Fruit fly (Drosophila melanogaster) whole organism, embryonic: Measurements from ENCODE around the gene alphaTub84B.

ENCODE experiments used
- Adf1 ChIP-seq: fragments of 200-800 bp; sonication (Bioruptor generic); IDR thresholded peaks from 2 replicates; pipeline ENCODE4 v1.3.6; 2022; ENCODE audit warnings: missing biosample characterization, missing genetic modification characterization
- BEAF-32 ChIP-seq: fragments of 200-800 bp; sonication (Bioruptor generic); optimal IDR thresholded peaks from 3 replicates; lab custom pipeline; 2017; ENCODE audit warnings: missing biosample characterization, missing genetic modification characterization, mild to moderate bottlenecking, moderate library complexity, missing genetic modification reagents
- CG10543 ChIP-seq: fragments of 200-800 bp; sonication (Bioruptor generic); optimal IDR thresholded peaks from 3 replicates; lab custom pipeline; 2017; ENCODE audit warnings: missing biosample characterization, mild to moderate bottlenecking, missing genetic modification characterization, moderate library complexity
- CG11093 ChIP-seq: fragments of 200-800 bp; sonication (Bioruptor generic); IDR thresholded peaks from 3 replicates; pipeline ENCODE4 v1.3.6; 2022; ENCODE audit warnings: missing biosample characterization, missing genetic modification characterization
- CG11456 ChIP-seq: fragments of 200-800 bp; sonication (Bioruptor generic); IDR thresholded peaks from 3 replicates; pipeline ENCODE4 v1.3.6; 2022; ENCODE audit warnings: missing biosample characterization, missing genetic modification characterization
- CG12299 ChIP-seq: fragments of 200-800 bp; sonication (Bioruptor generic); optimal IDR thresholded peaks from 2 replicates; lab custom pipeline; 2018; ENCODE audit warnings: missing biosample characterization, mild to moderate bottlenecking, missing genetic modification characterization
- CG12659 ChIP-seq: fragments of 200-800 bp; sonication (Bioruptor generic); optimal IDR thresholded peaks from 3 replicates; lab custom pipeline; 2017; ENCODE audit warnings: mild to moderate bottlenecking, missing biosample characterization, missing genetic modification reagents, missing genetic modification characterization
- CG12942 ChIP-seq: fragments of 200-800 bp; sonication (Bioruptor generic); optimal IDR thresholded peaks from 3 replicates; lab custom pipeline; 2016; ENCODE audit warnings: missing biosample characterization, missing genetic modification characterization
- CG13775 ChIP-seq: fragments of 200-800 bp; sonication (Bioruptor generic); optimal IDR thresholded peaks from 3 replicates; lab custom pipeline; 2017; ENCODE audit warnings: missing biosample characterization, mild to moderate bottlenecking, missing genetic modification characterization
- CG15011 ChIP-seq: fragments of 200-800 bp; sonication (Bioruptor generic); optimal IDR thresholded peaks from 3 replicates; lab custom pipeline; 2018; ENCODE audit warnings: missing biosample characterization, mild to moderate bottlenecking, missing genetic modification characterization
- CG15696 ChIP-seq: fragments of 200-800 bp; sonication (Bioruptor generic); optimal IDR thresholded peaks from 2 replicates; lab custom pipeline; 2019; ENCODE audit warnings: missing biosample characterization, mild to moderate bottlenecking, missing genetic modification characterization, moderate library complexity
- CG17361 ChIP-seq: fragments of 200-800 bp; sonication (Bioruptor generic); IDR thresholded peaks from 3 replicates; pipeline ENCODE4 v1.3.6; 2022; ENCODE audit warnings: missing biosample characterization, missing genetic modification characterization
- CG17802 ChIP-seq: fragments of 200-800 bp; sonication (Bioruptor generic); optimal IDR thresholded peaks from 2 replicates; lab custom pipeline; 2018; ENCODE audit warnings: missing biosample characterization, mild to moderate bottlenecking, missing genetic modification characterization, moderate library complexity
- CG17912 ChIP-seq: fragments of 200-800 bp; sonication (Bioruptor generic); optimal IDR thresholded peaks from 2 replicates; lab custom pipeline; 2018; ENCODE audit warnings: missing biosample characterization, mild to moderate bottlenecking, missing genetic modification characterization
- CG1832 ChIP-seq: fragments of 200-800 bp; sonication (Bioruptor generic); optimal IDR thresholded peaks from 2 replicates; lab custom pipeline; 2017; ENCODE audit warnings: missing biosample characterization, mild to moderate bottlenecking, missing genetic modification characterization, inconsistent platforms
- CG18764 ChIP-seq: fragments of 200-800 bp; sonication (Bioruptor generic); optimal IDR thresholded peaks from 3 replicates; lab custom pipeline; 2016; ENCODE audit warnings: missing biosample characterization, missing genetic modification characterization
- CG2199 ChIP-seq: fragments of 200-800 bp; sonication (Bioruptor generic); IDR thresholded peaks from 3 replicates; pipeline ENCODE4 v1.3.6; 2022; ENCODE audit warnings: missing biosample characterization, missing genetic modification characterization
- CG2875 ChIP-seq: fragments of 200-800 bp; sonication (Bioruptor generic); optimal IDR thresholded peaks from 2 replicates; lab custom pipeline; 2017; ENCODE audit warnings: missing biosample characterization, mild to moderate bottlenecking, missing genetic modification characterization, missing genetic modification reagents
- CG32532 ChIP-seq: fragments of 200-800 bp; sonication (Bioruptor generic); IDR thresholded peaks from 2 replicates; pipeline ENCODE4 v1.3.6; 2022; ENCODE audit warnings: missing biosample characterization, missing genetic modification characterization
- CG3726 ChIP-seq: fragments of 200-800 bp; sonication (Bioruptor generic); IDR thresholded peaks from 3 replicates; pipeline ENCODE4, ENCODE4 v1.3.6; 2022; ENCODE audit warnings: missing biosample characterization, missing genetic modification characterization
- CG4360 ChIP-seq: fragments of 200-800 bp; sonication (Bioruptor generic); IDR thresholded peaks from 2 replicates; pipeline ENCODE4 v1.3.6; 2022; ENCODE audit warnings: missing biosample characterization, missing genetic modification characterization
- CG6791 ChIP-seq: fragments of 200-800 bp; sonication (Bioruptor generic); IDR thresholded peaks from 3 replicates; pipeline ENCODE4 v1.3.6; 2022; ENCODE audit warnings: missing biosample characterization, missing genetic modification characterization; ENCODE audit not compliant: partially characterized antibody
- CG8765 ChIP-seq: fragments of 200-800 bp; sonication (Bioruptor generic); IDR thresholded peaks from 2 replicates; pipeline ENCODE4 v1.3.6; 2022; ENCODE audit warnings: missing biosample characterization, missing genetic modification characterization
- CG9817 ChIP-seq: fragments of 200-800 bp; sonication (Bioruptor generic); optimal IDR thresholded peaks from 2 replicates; lab custom pipeline; 2018; ENCODE audit warnings: missing biosample characterization, mild to moderate bottlenecking, missing genetic modification characterization, moderate library complexity
- Dll ChIP-seq: fragments of 200-800 bp; sonication (Bioruptor generic); IDR thresholded peaks from 4 replicates; pipeline ENCODE4 v1.3.6; 2022; ENCODE audit warnings: missing biosample characterization, missing genetic modification characterization; ENCODE audit not compliant: partially characterized antibody
- Fer1 ChIP-seq: fragments of 200-800 bp; sonication (Bioruptor generic); optimal IDR thresholded peaks from 2 replicates; lab custom pipeline; 2017; ENCODE audit warnings: missing biosample characterization, mild to moderate bottlenecking, missing genetic modification characterization
- HLH4C ChIP-seq: fragments of 200-800 bp; sonication (Bioruptor generic); IDR thresholded peaks from 3 replicates; pipeline ENCODE4 v1.3.6; 2022; ENCODE audit warnings: missing biosample characterization, missing genetic modification characterization; ENCODE audit not compliant: partially characterized antibody
- HmgZ ChIP-seq: fragments of 200-800 bp; sonication (Bioruptor generic); optimal IDR thresholded peaks from 2 replicates; lab custom pipeline; 2018; ENCODE audit warnings: missing biosample characterization, mild to moderate bottlenecking, missing genetic modification characterization
- Lhr ChIP-seq: fragments of 200-800 bp; sonication (Bioruptor generic); optimal IDR thresholded peaks from 3 replicates; lab custom pipeline; 2017; ENCODE audit warnings: mild to moderate bottlenecking, missing biosample characterization, missing genetic modification reagents, missing genetic modification characterization
- Lpt ChIP-seq: fragments of >200 bp; optimal IDR thresholded peaks from 2 replicates; lab custom pipeline; 2018; ENCODE audit warnings: missing biosample characterization, missing genetic modification characterization
- MESR4 ChIP-seq: fragments of 200-800 bp; sonication (Bioruptor generic); optimal IDR thresholded peaks from 2 replicates; lab custom pipeline; 2018; ENCODE audit warnings: missing biosample characterization, mild to moderate bottlenecking, missing genetic modification characterization, moderate library complexity
- MTF-1 ChIP-seq: fragments of 200-800 bp; sonication (Bioruptor generic); optimal IDR thresholded peaks from 2 replicates; lab custom pipeline; 2018; ENCODE audit warnings: missing biosample characterization, mild to moderate bottlenecking, missing genetic modification characterization, borderline replicate concordance
- Mrtf ChIP-seq: fragments of 200-800 bp; sonication (Bioruptor generic); IDR thresholded peaks from 3 replicates; pipeline ENCODE4 v1.3.6; 2022; ENCODE audit warnings: missing biosample characterization, missing genetic modification characterization
- ash1 ChIP-seq: fragments of 200-800 bp; sonication (Bioruptor generic); optimal IDR thresholded peaks from 2 replicates; lab custom pipeline; 2018; ENCODE audit warnings: missing biosample characterization, mild to moderate bottlenecking, missing genetic modification characterization
- bbx ChIP-seq: fragments of 200-800 bp; sonication (Bioruptor generic); IDR thresholded peaks from 2 replicates; pipeline ENCODE4 v1.3.6; 2022; ENCODE audit warnings: missing biosample characterization, missing genetic modification characterization; ENCODE audit not compliant: partially characterized antibody
- chm ChIP-seq: fragments of 200-800 bp; sonication (Bioruptor generic); IDR thresholded peaks from 2 replicates; pipeline ENCODE4 v1.3.6; 2022; ENCODE audit warnings: missing biosample characterization, missing genetic modification characterization
- ci ChIP-seq: fragments of 200-800 bp; sonication (Bioruptor generic); IDR thresholded peaks from 3 replicates; pipeline ENCODE4 v1.3.6; 2022; ENCODE audit warnings: missing biosample characterization, missing genetic modification characterization
- gcm2 ChIP-seq: fragments of 200-800 bp; sonication (Bioruptor generic); optimal IDR thresholded peaks from 2 replicates; lab custom pipeline; 2016; ENCODE audit warnings: missing biosample characterization, missing genetic modification characterization
- gfzf ChIP-seq: fragments of 200-800 bp; sonication (Bioruptor generic); optimal IDR thresholded peaks from 2 replicates; lab custom pipeline; 2016; ENCODE audit warnings: missing biosample characterization, mild to moderate bottlenecking, missing genetic modification characterization, moderate library complexity
- gsb ChIP-seq: fragments of 200-800 bp; sonication (Bioruptor generic); IDR thresholded peaks from 2 replicates; pipeline ENCODE4 v1.3.6; 2022; ENCODE audit warnings: missing biosample characterization, missing genetic modification characterization
- inv ChIP-seq: fragments of 200-800 bp; sonication (Bioruptor generic); IDR thresholded peaks from 2 replicates; pipeline ENCODE4 v1.3.6; 2022; ENCODE audit warnings: missing biosample characterization, missing genetic modification characterization; ENCODE audit not compliant: partially characterized antibody
- lab ChIP-seq: fragments of 200-800 bp; sonication (Bioruptor generic); optimal IDR thresholded peaks from 3 replicates; lab custom pipeline; 2017; ENCODE audit warnings: missing biosample characterization, missing genetic modification characterization, mild to moderate bottlenecking, moderate library complexity, missing genetic modification reagents
- mam ChIP-seq: fragments of 200-800 bp; sonication (Bioruptor generic); optimal IDR thresholded peaks from 3 replicates; lab custom pipeline; 2016; ENCODE audit warnings: missing biosample characterization, missing genetic modification characterization
- odd ChIP-seq: fragments of 200-800 bp; sonication (Bioruptor generic); optimal IDR thresholded peaks from 2 replicates; lab custom pipeline; 2017; ENCODE audit warnings: missing biosample characterization, mild to moderate bottlenecking, missing genetic modification characterization
- onecut ChIP-seq: fragments of 200-800 bp; sonication (Bioruptor generic); IDR thresholded peaks from 2 replicates; pipeline ENCODE4 v1.3.6; 2022; ENCODE audit warnings: missing biosample characterization, missing genetic modification characterization
- sim ChIP-seq: fragments of 200-800 bp; sonication (Bioruptor generic); IDR thresholded peaks from 2 replicates; pipeline ENCODE4 v1.3.6; 2022; ENCODE audit warnings: missing biosample characterization, missing genetic modification characterization
- ssp ChIP-seq: fragments of 200-800 bp; sonication (Bioruptor generic); IDR thresholded peaks from 2 replicates; pipeline ENCODE4 v1.3.6; 2022; ENCODE audit warnings: missing biosample characterization, missing genetic modification characterization
- toy ChIP-seq: fragments of 200-800 bp; sonication (Bioruptor generic); IDR thresholded peaks from 2 replicates; pipeline ENCODE4 v1.3.6; 2022; ENCODE audit warnings: missing biosample characterization, missing genetic modification characterization
- usp ChIP-seq: fragments of >200 bp; optimal IDR thresholded peaks from 2 replicates; lab custom pipeline; 2017; ENCODE audit warnings: missing biosample characterization, missing genetic modification characterization

Gene alphaTub84B

DNA sequence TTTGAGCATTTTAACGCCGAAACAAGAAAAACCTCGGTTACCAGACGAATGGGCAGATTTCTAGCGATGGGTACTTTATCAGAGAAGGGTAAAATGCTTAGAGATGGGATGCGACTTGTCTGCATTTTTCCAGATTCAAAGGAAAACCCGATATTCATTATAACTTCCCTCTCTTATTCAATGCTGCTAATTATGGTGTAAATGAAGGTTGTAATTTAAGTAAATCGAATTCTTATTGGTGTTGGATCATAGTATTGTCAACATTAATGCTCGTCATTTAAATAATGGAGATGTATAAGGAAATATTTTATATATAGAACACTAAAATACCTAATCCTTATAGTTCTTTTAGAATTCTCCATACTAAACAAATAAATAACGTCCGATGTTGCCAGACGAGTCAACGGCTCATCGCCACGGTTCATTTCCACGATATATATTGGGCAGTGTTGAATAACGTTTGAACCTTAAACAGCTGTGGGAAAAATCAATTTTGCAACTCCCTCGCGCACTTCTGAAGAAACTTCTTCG is 37.8 kb downstream of the alphaTub84B start, which contains the start of the genes Alh and CG10098 (continued):
- TF ChIP-seq CG4360 (GFP tag; lab: Robert Waterston, UW) (no peak), bbx (GFP tag; lab: Robert Waterston, UW) (peak; percentile 68), CG12299 (tag; lab: Kevin White, UChicago) (peak; percentile 56), Lpt (no peak), CG15011 (GFP tag; lab: Kevin White, UChicago) (peak; percentile 60), gsb (GFP tag; lab: Robert Waterston, UW) (no peak; the same call in 1 of the 2 replicates), CG3726 (peak; percentile 69; the same call in 2 of the 3 replicates), sim (no peak), onecut (peak; percentile 98), Fer1 (GFP tag; lab: Kevin White, UChicago) (peak; percentile 45), CG2875 (GFP tag; lab: Kevin White, UChicago) (peak; percentile 54), CG18764 (GFP tag; lab: Kevin White, UChicago) (peak; percentile 77), CG32532 (GFP tag; lab: Robert Waterston, UW) (peak; percentile 86), CG9817 (tag; lab: Kevin White, UChicago) (peak; percentile 91), HLH4C (peak; percentile 70), BEAF-32 (GFP tag; lab: Kevin White, UChicago) (peak; percentile 96), gcm2 (GFP tag; lab: Kevin White, UChicago) (peak; percentile 60), CG17361 (GFP tag; lab: Robert Waterston, UW) (peak; percentile 93), CG2199 (GFP tag; lab: Robert Waterston, UW) (no peak), Lhr (GFP tag; lab: Kevin White, UChicago) (peak; percentile 88), CG11093 (GFP tag; lab: Robert Waterston, UW) (peak; percentile 75; the same call in 1 of the 3 replicates), CG8765 (GFP tag; lab: Robert Waterston, UW) (peak; percentile 68; the same call in 1 of the 2 replicates), mam (GFP tag; lab: Kevin White, UChicago) (peak; percentile 95), Dll (GFP tag; lab: Robert Waterston, UW) (peak; percentile 85), CG12942 (peak; percentile 89), CG11456 (GFP tag; lab: Robert Waterston, UW) (peak; percentile 87), CG17912 (peak; percentile 15), ssp (GFP tag; lab: Robert Waterston, UW) (peak; percentile 80), MTF-1 (GFP tag; lab: Kevin White, UChicago) (no peak), usp (GFP tag; lab: Kevin White, UChicago) (no peak), CG1832 (no peak), CG10543 (GFP tag; lab: Kevin White, UChicago) (peak; percentile 81), CG6791 (GFP tag; lab: Robert Waterston, UW) (peak; percentile 67), CG17802 (tag; lab: Kevin White, UChicago) (no peak), HmgZ (tag; lab: Kevin White, UChicago) (peak; percentile 51), MESR4 (GFP tag; lab: Kevin White, UChicago) (no peak), CG12659 (GFP tag; lab: Kevin White, UChicago) (peak; percentile 86), CG13775 (GFP tag; lab: Kevin White, UChicago) (peak; percentile 93), Mrtf (GFP tag; lab: Robert Waterston, UW) (peak; percentile 82; the same call in 2 of the 3 replicates), CG15696 (peak; percentile 87), toy (GFP tag; lab: Robert Waterston, UW) (0 out of 2 replicates have a peak, but pooled peaks have one; percentile 45), lab (peak; percentile 79), gfzf (GFP tag; lab: Kevin White, UChicago) (peak; percentile 38), ci (peak; percentile 7; the same call in 1 of the 3 replicates), chm (GFP tag; lab: Robert Waterston, UW) (no peak; the same call in 1 of the 2 replicates), inv (peak; percentile 73), Adf1 (no peak), odd (GFP tag; lab: Kevin White, UChicago) (no peak), ash1 (no peak)
